Fruit fly (Drosophila melanogaster) whole organism, embryonic: Measurements from ENCODE around the gene dnc.

Source experiments
- Antp ChIP-seq: fragments of 200-800 bp; sonication (Bioruptor generic); optimal IDR thresholded peaks from 3 replicates; lab custom pipeline; 2016; ENCODE audit warnings: missing biosample characterization, missing genetic modification characterization
- Atf3 ChIP-seq: fragments of 200-800 bp; sonication (Bioruptor generic); optimal IDR thresholded peaks from 3 replicates; lab custom pipeline; 2016; ENCODE audit warnings: missing biosample characterization, missing genetic modification characterization
- Awh ChIP-seq: fragments of 200-800 bp; sonication (Bioruptor generic); IDR thresholded peaks from 2 replicates; pipeline ENCODE4, ENCODE4 v1.3.6; 2022; ENCODE audit warnings: missing biosample characterization, missing genetic modification characterization
- CG12299 ChIP-seq: fragments of 200-800 bp; sonication (Bioruptor generic); optimal IDR thresholded peaks from 2 replicates; lab custom pipeline; 2018; ENCODE audit warnings: missing biosample characterization, mild to moderate bottlenecking, missing genetic modification characterization
- CG13775 ChIP-seq: fragments of 200-800 bp; sonication (Bioruptor generic); optimal IDR thresholded peaks from 3 replicates; lab custom pipeline; 2017; ENCODE audit warnings: missing biosample characterization, mild to moderate bottlenecking, missing genetic modification characterization
- CG14441 ChIP-seq: fragments of 200-800 bp; sonication (Bioruptor generic); IDR thresholded peaks from 2 replicates; pipeline ENCODE4 v1.3.6; 2022; ENCODE audit warnings: missing biosample characterization, missing genetic modification characterization
- CG1529 ChIP-seq: fragments of 200-800 bp; sonication (Bioruptor generic); optimal IDR thresholded peaks from 3 replicates; lab custom pipeline; 2018; ENCODE audit warnings: missing biosample characterization, missing genetic modification characterization
- CG17385 ChIP-seq: fragments of 200-800 bp; sonication (Bioruptor generic); optimal IDR thresholded peaks from 3 replicates; lab custom pipeline; 2018; ENCODE audit warnings: missing biosample characterization, mild to moderate bottlenecking, missing genetic modification characterization
- CG30020 ChIP-seq: fragments of 200-800 bp; optimal IDR thresholded peaks from 2 replicates; lab custom pipeline; 2019; ENCODE audit warnings: missing biosample characterization, mild to moderate bottlenecking, missing genetic modification characterization, moderate library complexity
- CG3847 ChIP-seq: fragments of 200-800 bp; sonication (Bioruptor generic); IDR thresholded peaks from 2 replicates; pipeline ENCODE4 v1.3.6; 2022; ENCODE audit warnings: missing biosample characterization, missing genetic modification characterization
- CG42726 ChIP-seq: fragments of 200-800 bp; sonication (Bioruptor generic); IDR thresholded peaks from 2 replicates; pipeline ENCODE4 v1.3.6; 2022; ENCODE audit warnings: missing biosample characterization, missing genetic modification characterization; ENCODE audit not compliant: partially characterized antibody
- CG4707 ChIP-seq: fragments of 200-800 bp; sonication (Bioruptor generic); optimal IDR thresholded peaks from 2 replicates; lab custom pipeline; 2018; ENCODE audit warnings: missing biosample characterization, mild to moderate bottlenecking, missing genetic modification characterization, moderate library complexity
- CG5180 ChIP-seq: fragments of 200-800 bp; sonication (Bioruptor generic); optimal IDR thresholded peaks from 3 replicates; lab custom pipeline; 2017; ENCODE audit warnings: missing biosample characterization, missing genetic modification characterization, mild to moderate bottlenecking, moderate library complexity, missing genetic modification reagents
- CG8281 ChIP-seq: fragments of 200-800 bp; sonication (Bioruptor generic); optimal IDR thresholded peaks from 2 replicates; lab custom pipeline; 2018; ENCODE audit warnings: missing biosample characterization, mild to moderate bottlenecking, missing genetic modification characterization, moderate library complexity
- CG8478 ChIP-seq: fragments of >200 bp; optimal IDR thresholded peaks from 2 replicates; lab custom pipeline; 2018
- Dbx ChIP-seq: fragments of 200-800 bp; sonication (Bioruptor generic); IDR thresholded peaks from 3 replicates; pipeline ENCODE4 v1.3.6; 2022; ENCODE audit warnings: missing biosample characterization, missing genetic modification characterization
- Dek ChIP-seq: fragments of 200-800 bp; sonication (Bioruptor generic); optimal IDR thresholded peaks from 3 replicates; lab custom pipeline; 2019; ENCODE audit warnings: missing biosample characterization, mild to moderate bottlenecking, missing genetic modification characterization, moderate library complexity
- Ets65A ChIP-seq: fragments of 200-800 bp; sonication (Bioruptor generic); peaks from one replicate; lab custom pipeline; 2016; ENCODE audit warnings: missing biosample characterization, missing genetic modification characterization
- Gug ChIP-seq: fragments of 200-800 bp; sonication (Bioruptor generic); IDR thresholded peaks from 4 replicates; pipeline ENCODE4 v1.3.6; 2022; ENCODE audit warnings: missing biosample characterization, missing genetic modification characterization
- Hey ChIP-seq: fragments of 200-800 bp; sonication (Bioruptor generic); optimal IDR thresholded peaks from 3 replicates; lab custom pipeline; 2018; ENCODE audit warnings: missing biosample characterization, mild to moderate bottlenecking, missing genetic modification characterization
- NC2β ChIP-seq: fragments of 200-800 bp; sonication (Bioruptor generic); optimal IDR thresholded peaks from 2 replicates; lab custom pipeline; 2016; ENCODE audit warnings: missing biosample characterization, missing genetic modification characterization
- Opbp ChIP-seq: fragments of 200-800 bp; sonication (Bioruptor generic); IDR thresholded peaks from 3 replicates; pipeline ENCODE4 v1.3.6; 2022; ENCODE audit warnings: missing biosample characterization, missing genetic modification characterization; ENCODE audit not compliant: partially characterized antibody
- Pdp1 ChIP-seq, 2 experiments: fragments of 200-800 bp; sonication (Bioruptor generic); optimal IDR thresholded peaks; 3 replicates each; lab custom pipeline; 2016; ENCODE audit warnings: missing biosample characterization in 2 of 2, missing genetic modification characterization in 2 of 2, mild to moderate bottlenecking in 1 of 2, moderate library complexity in 1 of 2
- Rx ChIP-seq: fragments of 200-800 bp; sonication (Bioruptor generic); IDR thresholded peaks from 2 replicates; pipeline ENCODE4 v1.3.6; 2022; ENCODE audit warnings: missing biosample characterization, missing genetic modification characterization
- Side ChIP-seq: fragments of 200-800 bp; sonication (Bioruptor generic); optimal IDR thresholded peaks from 2 replicates; lab custom pipeline; 2016; ENCODE audit warnings: missing biosample characterization, missing genetic modification characterization
- Sox100B ChIP-seq: fragments of 200-800 bp; sonication (Bioruptor generic); optimal IDR thresholded peaks from 3 replicates; lab custom pipeline; 2018; ENCODE audit warnings: missing biosample characterization, mild to moderate bottlenecking, missing genetic modification characterization
- Sry-δ ChIP-seq: fragments of 200-800 bp; sonication (Bioruptor generic); optimal IDR thresholded peaks from 2 replicates; lab custom pipeline; 2016; ENCODE audit warnings: missing biosample characterization, missing genetic modification characterization
- Trl ChIP-seq, 3 experiments: fragments of >200 bp in 2 of 3; fragments of 200-800 bp in 1 of 3; sonication (Bioruptor generic) in 1 of 3; optimal IDR thresholded peaks; 2 replicates in 1 of 3; 3 replicates in 2 of 3; lab custom pipeline; 2016 to 2017; ENCODE audit warnings: missing biosample characterization in 1 of 3, missing genetic modification characterization in 1 of 3
- abd-A ChIP-seq: fragments of 200-800 bp; sonication (Bioruptor generic); optimal IDR thresholded peaks from 3 replicates; lab custom pipeline; 2019; ENCODE audit warnings: missing biosample characterization, mild to moderate bottlenecking, missing genetic modification characterization, moderate library complexity
- ase ChIP-seq: fragments of 200-800 bp; sonication (Bioruptor generic); IDR thresholded peaks from 3 replicates; pipeline ENCODE4 v1.3.6; 2022; ENCODE audit warnings: missing biosample characterization, missing genetic modification characterization
- bcd ChIP-seq: fragments of 200-800 bp; sonication (Bioruptor generic); optimal IDR thresholded peaks from 2 replicates; lab custom pipeline; 2017; ENCODE audit warnings: missing biosample characterization, mild to moderate bottlenecking, missing genetic modification characterization
- br ChIP-seq: fragments of >200 bp; optimal IDR thresholded peaks from 2 replicates; lab custom pipeline; 2017
- ci ChIP-seq: fragments of 200-800 bp; sonication (Bioruptor generic); IDR thresholded peaks from 3 replicates; pipeline ENCODE4 v1.3.6; 2022; ENCODE audit warnings: missing biosample characterization, missing genetic modification characterization
- da ChIP-seq: fragments of 200-800 bp; sonication (Bioruptor generic); optimal IDR thresholded peaks from 2 replicates; lab custom pipeline; 2016; ENCODE audit warnings: missing biosample characterization, missing genetic modification characterization
- danr ChIP-seq: fragments of 200-800 bp; sonication (Bioruptor generic); IDR thresholded peaks from 2 replicates; pipeline ENCODE4 v1.3.6; 2022; ENCODE audit warnings: missing biosample characterization, missing genetic modification characterization
- dm ChIP-seq: fragments of 200-800 bp; sonication (Bioruptor generic); optimal IDR thresholded peaks from 3 replicates; lab custom pipeline; 2016; ENCODE audit warnings: missing biosample characterization, missing genetic modification characterization
- fu2 ChIP-seq: fragments of 200-800 bp; sonication (Bioruptor generic); optimal IDR thresholded peaks from 2 replicates; lab custom pipeline; 2016; ENCODE audit warnings: missing biosample characterization, missing genetic modification characterization
- grau ChIP-seq: fragments of 200-800 bp; optimal IDR thresholded peaks from 3 replicates; lab custom pipeline; 2019; ENCODE audit warnings: missing biosample characterization, mild to moderate bottlenecking, missing genetic modification characterization, moderate library complexity
- kay ChIP-seq: fragments of 200-800 bp; sonication (Bioruptor generic); optimal IDR thresholded peaks from 2 replicates; lab custom pipeline; 2016; ENCODE audit warnings: missing biosample characterization, missing genetic modification characterization
- mirr ChIP-seq: fragments of 200-800 bp; sonication (Bioruptor generic); optimal IDR thresholded peaks from 3 replicates; lab custom pipeline; 2018; ENCODE audit warnings: missing biosample characterization, mild to moderate bottlenecking, missing genetic modification characterization
- nau ChIP-seq: fragments of 200-800 bp; sonication (Bioruptor generic); optimal IDR thresholded peaks from 3 replicates; lab custom pipeline; 2017; ENCODE audit warnings: missing biosample characterization, mild to moderate bottlenecking, missing genetic modification characterization, missing genetic modification reagents
- nerfin-1 ChIP-seq: fragments of 200-800 bp; sonication (Bioruptor generic); optimal IDR thresholded peaks from 3 replicates; lab custom pipeline; 2019; ENCODE audit warnings: missing biosample characterization, mild to moderate bottlenecking, missing genetic modification characterization, moderate library complexity
- odd ChIP-seq: fragments of 200-800 bp; sonication (Bioruptor generic); optimal IDR thresholded peaks from 2 replicates; lab custom pipeline; 2017; ENCODE audit warnings: missing biosample characterization, mild to moderate bottlenecking, missing genetic modification characterization
- onecut ChIP-seq: fragments of 200-800 bp; sonication (Bioruptor generic); IDR thresholded peaks from 2 replicates; pipeline ENCODE4 v1.3.6; 2022; ENCODE audit warnings: missing biosample characterization, missing genetic modification characterization
- p53 ChIP-seq: fragments of 200-800 bp; sonication (Bioruptor generic); optimal IDR thresholded peaks from 2 replicates; lab custom pipeline; 2016; ENCODE audit warnings: missing biosample characterization, missing genetic modification characterization
- peb ChIP-seq: fragments of 200-800 bp; sonication (Bioruptor generic); IDR thresholded peaks from 2 replicates; pipeline ENCODE4 v1.3.6; 2022; ENCODE audit warnings: missing biosample characterization, missing genetic modification characterization
- pita ChIP-seq: fragments of 200-800 bp; sonication (Bioruptor generic); optimal IDR thresholded peaks from 2 replicates; lab custom pipeline; 2017; ENCODE audit warnings: missing biosample characterization, mild to moderate bottlenecking, missing genetic modification characterization
- sens ChIP-seq: fragments of 200-800 bp; sonication (Bioruptor generic); peaks from one replicate; lab custom pipeline; 2016; ENCODE audit warnings: missing biosample characterization, missing genetic modification characterization
- tup ChIP-seq: fragments of 200-800 bp; sonication (Bioruptor generic); optimal IDR thresholded peaks from 2 replicates; lab custom pipeline; 2016; ENCODE audit warnings: missing biosample characterization, mild to moderate bottlenecking, missing genetic modification characterization, moderate library complexity
- yki ChIP-seq: fragments of >200 bp; optimal IDR thresholded peaks from 3 replicates; lab custom pipeline; 2018

dnc gene

dm6 chrX:3205887-3206794, 29.9 kb downstream of the dnc start (continued):
- TF ChIP-seq CG5180 (GFP tag; lab: Kevin White, UChicago) (peak; percentile 53), CG8478 (lab: Kevin White, UChicago) (no peak), yki (no peak), Side (GFP tag; lab: Kevin White, UChicago) (peak; percentile 27), grau (tag; lab: Kevin White, UChicago) (peak; percentile 43), abd-A (tag; lab: Kevin White, UChicago) (no peak), CG17385 (GFP tag; lab: Kevin White, UChicago) (peak; percentile 52), dm (GFP tag; lab: Kevin White, UChicago) (no peak), Atf3 (GFP tag; lab: Kevin White, UChicago) (no peak), CG13775 (GFP tag; lab: Kevin White, UChicago) (peak; percentile 21), CG4707 (GFP tag; lab: Kevin White, UChicago) (no peak), CG14441 (GFP tag; lab: Robert Waterston, UW) (peak; percentile 73), CG1529 (GFP tag; lab: Kevin White, UChicago) (peak; percentile 1), Opbp (no peak), Antp (GFP tag; lab: Kevin White, UChicago) (peak; percentile 81), Dbx (GFP tag; lab: Robert Waterston, UW) (peak; percentile 71), CG42726 (no peak), odd (GFP tag; lab: Kevin White, UChicago) (peak; percentile 31), sens (GFP tag; lab: Kevin White, UChicago) (peak; percentile 90), Sox100B (GFP tag; lab: Kevin White, UChicago) (peak; percentile 36), mirr (GFP tag; lab: Kevin White, UChicago) (peak; percentile 3), bcd (GFP tag; lab: Kevin White, UChicago) (peak; percentile 45), CG30020 (tag; lab: Kevin White, UChicago) (no peak), CG3847 (peak; percentile 71), onecut (peak; percentile 79), br (lab: Kevin White, UChicago) (no peak), ci (GFP tag; lab: Robert Waterston, UW) (peak; percentile 88), Rx (GFP tag; lab: Robert Waterston, UW) (peak; percentile 62; the same call in 1 of the 2 replicates), Pdp1 (GFP tag; optimal IDR thresholded peaks at IDR 0.05; lab: Kevin White, UChicago) (peak; percentile 63 to 66), Dek (tag; lab: Kevin White, UChicago) (peak; percentile 38), p53 (GFP tag; lab: Kevin White, UChicago) (no peak), Trl (optimal IDR thresholded peaks at IDR 0.05; lab: Kevin White, UChicago) (peak in 1 of 2 experiments; percentile 3), Trl (GFP tag; optimal IDR thresholded peaks at IDR 0.05; lab: Kevin White, UChicago) (peak; percentile 81), danr (peak; percentile 25; the same call in 1 of the 2 replicates), kay (GFP tag; lab: Kevin White, UChicago) (peak; percentile 28), Gug (peak; percentile 59), pita (GFP tag; lab: Kevin White, UChicago) (no peak), CG12299 (tag; lab: Kevin White, UChicago) (peak; percentile 35), Ets65A (peak; percentile 93), nau (peak; percentile 33), Hey (tag; lab: Kevin White, UChicago) (no peak), peb (0 out of 2 replicates have a peak, but pooled peaks have one; percentile 33), Sry-δ (peak; percentile 3), Awh (peak; percentile 78), CG8281 (peak; percentile 14), ase (peak; percentile 55; the same call in 1 of the 3 replicates), da (GFP tag; lab: Kevin White, UChicago) (no peak), NC2β (GFP tag; lab: Kevin White, UChicago) (peak; percentile 56), fu2 (GFP tag; lab: Kevin White, UChicago) (peak; percentile 7), nerfin-1 (tag; lab: Kevin White, UChicago) (peak; percentile 42), tup (GFP tag; lab: Kevin White, UChicago) (peak; percentile 68)
